Worm (Caenorhabditis elegans) whole organism, L4 larva: ENCODE measurements around the gene Y39A1A.20.

Experiments
- F10B5.3 ChIP-seq: sonication (generic microtip); optimal IDR thresholded peaks from 2 replicates; lab custom pipeline; 2016; ENCODE audit warnings: mild to moderate bottlenecking, missing genetic modification characterization, missing compliant biosample characterization
- F26F4.8 ChIP-seq: fragments of 200-800 bp; sonication (Bioruptor generic); conservative IDR thresholded peaks from 2 replicates; pipeline ENCODE4 v1.3.6; 2022; ENCODE audit warnings: missing genetic modification characterization, missing compliant biosample characterization
- F37D6.2 ChIP-seq: sonication (generic microtip); optimal IDR thresholded peaks from 2 replicates; lab custom pipeline; 2016; ENCODE audit warnings: mild to moderate bottlenecking, missing genetic modification characterization, missing compliant biosample characterization
- F44E2.7 ChIP-seq: fragments of 200-800 bp; sonication (Bioruptor generic); IDR thresholded peaks from 2 replicates; pipeline ENCODE4 v2.1.2; 2022; ENCODE audit warnings: missing genetic modification characterization, missing compliant biosample characterization
- F49E8.2 ChIP-seq: sonication (generic microtip); optimal IDR thresholded peaks from 2 replicates; lab custom pipeline; 2016; ENCODE audit warnings: missing compliant biosample characterization, mild to moderate bottlenecking, missing genetic modification characterization, borderline replicate concordance
- T26A8.4 ChIP-seq: fragments of 200-800 bp; sonication (Bioruptor generic); IDR thresholded peaks from 2 replicates; pipeline ENCODE4 v1.3.6; 2022; ENCODE audit warnings: missing genetic modification characterization, missing compliant biosample characterization
- aha-1 ChIP-seq: fragments of 150-350 bp; peaks from one replicate; lab custom pipeline; 2014; ENCODE audit warnings: missing biosample characterization, missing genetic modification characterization
- aly-2 ChIP-seq: sonication (generic microtip); optimal IDR thresholded peaks from 2 replicates; lab custom pipeline; 2018; ENCODE audit warnings: missing biosample characterization, missing genetic modification characterization
- ama-1 ChIP-seq: fragments of 150-350 bp; optimal IDR thresholded peaks from 2 replicates; lab custom pipeline; 2014; ENCODE audit warnings: inconsistent platforms, mixed read lengths
- ceh-20 ChIP-seq: fragments of 200-800 bp; sonication (Bioruptor generic); IDR thresholded peaks from 2 replicates; pipeline ENCODE4 v1.3.6; 2022; ENCODE audit warnings: missing genetic modification reagents, missing genetic modification characterization, missing compliant biosample characterization
- ceh-28 ChIP-seq: fragments of 150-350 bp; optimal IDR thresholded peaks from 2 replicates; lab custom pipeline; 2014; ENCODE audit warnings: missing biosample characterization, missing genetic modification reagents, missing genetic modification characterization
- ceh-32 ChIP-seq: sonication (generic microtip); optimal IDR thresholded peaks from 2 replicates; lab custom pipeline; 2016; ENCODE audit warnings: mild to moderate bottlenecking, missing genetic modification characterization, missing compliant biosample characterization; ENCODE audit not compliant: poor library complexity
- ceh-82 ChIP-seq: sonication (generic microtip); optimal IDR thresholded peaks from 2 replicates; lab custom pipeline; 2017; ENCODE audit warnings: missing biosample characterization, missing genetic modification characterization
- ces-1 ChIP-seq: fragments of 150-350 bp; sonication (generic microtip); optimal IDR thresholded peaks from 4 replicates; lab custom pipeline; 2014; ENCODE audit warnings: missing biosample characterization, missing genetic modification reagents, missing genetic modification characterization
- ctbp-1 ChIP-seq: fragments of 200-800 bp; sonication (Bioruptor generic); IDR thresholded peaks from 2 replicates; pipeline ENCODE4 v1.3.6; 2022; ENCODE audit warnings: missing genetic modification reagents, missing genetic modification characterization, missing compliant biosample characterization
- daf-16 ChIP-seq, 3 experiments: sonication (generic microtip); optimal IDR thresholded peaks; 2 replicates each; lab custom pipeline; 2016 to 2017; ENCODE audit warnings: missing genetic modification characterization in 3 of 3, missing genetic modification reagents in 3 of 3, mild to moderate bottlenecking in 2 of 3, missing compliant biosample characterization in 2 of 3, missing biosample characterization in 1 of 3, moderate library complexity in 1 of 3
- daf-19 ChIP-seq: fragments of 200-800 bp; sonication (Bioruptor generic); conservative IDR thresholded peaks from 2 replicates; pipeline ENCODE4 v1.3.6; 2022; ENCODE audit warnings: missing genetic modification characterization, missing compliant biosample characterization
- dmd-6 ChIP-seq: fragments of 200-800 bp; sonication (Bioruptor generic); IDR thresholded peaks from 2 replicates; pipeline ENCODE4 v1.3.6; 2022; ENCODE audit warnings: missing genetic modification reagents, missing genetic modification characterization, missing compliant biosample characterization
- dmd-8 ChIP-seq: fragments of 200-800 bp; sonication (Bioruptor generic); IDR thresholded peaks from 2 replicates; pipeline ENCODE4 v1.3.6; 2022; ENCODE audit warnings: missing genetic modification characterization, missing compliant biosample characterization
- dpl-1 ChIP-seq: fragments of 150-350 bp; optimal IDR thresholded peaks from 2 replicates; lab custom pipeline; 2014; ENCODE audit warnings: missing biosample characterization, missing genetic modification reagents, missing genetic modification characterization
- dve-1 ChIP-seq: sonication (generic microtip); optimal IDR thresholded peaks from 2 replicates; lab custom pipeline; 2017; ENCODE audit warnings: antibody characterized with exemption, mild to moderate bottlenecking, missing genetic modification characterization, missing compliant biosample characterization; ENCODE audit not compliant: insufficient read depth
- egl-43 ChIP-seq: fragments of 200-800 bp; sonication (Bioruptor generic); IDR thresholded peaks from 2 replicates; pipeline ENCODE4 v1.3.6; 2022; ENCODE audit warnings: missing genetic modification reagents, missing genetic modification characterization, missing compliant biosample characterization
- fkh-10 ChIP-seq: fragments of 150-350 bp; optimal IDR thresholded peaks from 2 replicates; lab custom pipeline; 2014; ENCODE audit warnings: missing biosample characterization, missing genetic modification reagents, missing genetic modification characterization
- gei-8 ChIP-seq: fragments of 200-800 bp; sonication (Bioruptor generic); optimal IDR thresholded peaks from 2 replicates; lab custom pipeline; 2018; ENCODE audit warnings: mild to moderate bottlenecking, missing genetic modification characterization, missing compliant biosample characterization
- hif-1 ChIP-seq, 2 experiments: sonication (generic microtip); optimal IDR thresholded peaks; 2 replicates each; lab custom pipeline; 2016 to 2017; ENCODE audit warnings: missing compliant biosample characterization in 2 of 2, missing genetic modification characterization in 2 of 2, missing genetic modification reagents in 2 of 2, missing genotype in 2 of 2, mild to moderate bottlenecking in 1 of 2
- hlh-11 ChIP-seq: fragments of 200-800 bp; sonication (Bioruptor generic); optimal IDR thresholded peaks from 2 replicates; lab custom pipeline; 2018; ENCODE audit warnings: mild to moderate bottlenecking, missing genetic modification characterization, missing compliant biosample characterization
- hmg-1.1 ChIP-seq: fragments of 200-800 bp; sonication (Bioruptor generic); IDR thresholded peaks from 2 replicates; pipeline ENCODE4 v1.3.6; 2022; ENCODE audit warnings: missing genetic modification reagents, missing genetic modification characterization, missing compliant biosample characterization
- jun-1 ChIP-seq: fragments of 150-350 bp; optimal IDR thresholded peaks from 2 replicates; lab custom pipeline; 2014; ENCODE audit warnings: missing biosample characterization, missing genetic modification reagents, missing genetic modification characterization
- lim-7 ChIP-seq: fragments of 200-800 bp; sonication (Bioruptor generic); IDR thresholded peaks from 2 replicates; pipeline ENCODE4 v1.3.6; 2022; ENCODE audit warnings: missing genetic modification characterization, missing compliant biosample characterization
- lin-15B ChIP-seq: fragments of 150-350 bp; sonication (generic microtip); optimal IDR thresholded peaks from 3 replicates; lab custom pipeline; 2014; ENCODE audit warnings: missing biosample characterization, missing genetic modification characterization
- lin-38 ChIP-seq: fragments of 200-800 bp; sonication (Bioruptor generic); IDR thresholded peaks from 2 replicates; pipeline ENCODE4 v1.3.6; 2022; ENCODE audit warnings: missing genetic modification reagents, missing genetic modification characterization, missing compliant biosample characterization
- lin-39 ChIP-seq: fragments of 150-350 bp; optimal IDR thresholded peaks from 2 replicates; lab custom pipeline; 2014; ENCODE audit warnings: missing biosample characterization, missing genetic modification reagents, missing genetic modification characterization
- mdt-29 ChIP-seq: fragments of 200-800 bp; sonication (Bioruptor generic); IDR thresholded peaks from 2 replicates; pipeline ENCODE4 v1.3.6; 2022; ENCODE audit warnings: missing genetic modification reagents, missing genetic modification characterization, missing compliant biosample characterization
- mep-1 ChIP-seq: fragments of 150-350 bp; sonication (generic microtip); optimal IDR thresholded peaks from 3 replicates; lab custom pipeline; 2014; ENCODE audit warnings: missing biosample characterization, missing genetic modification characterization
- nhr-10 ChIP-seq: fragments of 150-350 bp; optimal IDR thresholded peaks from 2 replicates; lab custom pipeline; 2014; ENCODE audit warnings: missing biosample characterization, missing genetic modification characterization
- nhr-11 ChIP-seq: fragments of 150-350 bp; optimal IDR thresholded peaks from 2 replicates; lab custom pipeline; 2014; ENCODE audit warnings: missing biosample characterization, missing genetic modification characterization
- nhr-237 ChIP-seq: sonication (generic microtip); optimal IDR thresholded peaks from 2 replicates; lab custom pipeline; 2017; ENCODE audit warnings: missing biosample characterization, missing genetic modification characterization
- nhr-48 ChIP-seq: sonication (generic microtip); optimal IDR thresholded peaks from 2 replicates; lab custom pipeline; 2016; ENCODE audit warnings: mild to moderate bottlenecking, missing genetic modification characterization, missing compliant biosample characterization
- nhr-6 ChIP-seq: fragments of 150-350 bp; optimal IDR thresholded peaks from 2 replicates; lab custom pipeline; 2014; ENCODE audit warnings: missing biosample characterization, missing genetic modification characterization
- pha-4 ChIP-seq, 2 experiments: fragments of 150-350 bp in 1 of 2; fragments of 200-800 bp in 1 of 2; sonication (Bioruptor generic) in 1 of 2; IDR thresholded peaks in 1 of 2; optimal IDR thresholded peaks in 1 of 2; 2 replicates each; pipeline versions ENCODE4 v1.3.6 to Lab custom; 2014 to 2022; ENCODE audit warnings: missing genetic modification characterization in 2 of 2, missing genetic modification reagents in 2 of 2, missing biosample characterization in 1 of 2, missing compliant biosample characterization in 1 of 2
- pqm-1 ChIP-seq: sonication (generic microtip); optimal IDR thresholded peaks from 2 replicates; lab custom pipeline; 2017; ENCODE audit warnings: missing biosample characterization, missing genetic modification characterization
- set-16 ChIP-seq: fragments of 200-800 bp; sonication (Bioruptor generic); IDR thresholded peaks from 2 replicates; pipeline ENCODE4 v1.3.6; 2022; ENCODE audit warnings: missing genetic modification reagents, missing genetic modification characterization, missing compliant biosample characterization
- skn-1 ChIP-seq: fragments of 150-350 bp; optimal IDR thresholded peaks from 2 replicates; lab custom pipeline; 2014; ENCODE audit warnings: missing biosample characterization, missing genetic modification characterization
- snpc-4 ChIP-seq: fragments of 150-350 bp; optimal IDR thresholded peaks from 2 replicates; lab custom pipeline; 2014; ENCODE audit warnings: missing biosample characterization, missing genetic modification characterization
- tra-1 ChIP-seq: fragments of 200-800 bp; sonication (Bioruptor generic); IDR thresholded peaks from 2 replicates; pipeline ENCODE4 v1.3.6; 2022; ENCODE audit warnings: missing genetic modification reagents, missing genetic modification characterization, missing compliant biosample characterization
- unc-130 ChIP-seq: sonication (generic microtip); optimal IDR thresholded peaks from 2 replicates; lab custom pipeline; 2016; ENCODE audit warnings: missing genetic modification reagents, missing genetic modification characterization, missing compliant biosample characterization
- unc-39 ChIP-seq: sonication (generic microtip); optimal IDR thresholded peaks from 2 replicates; lab custom pipeline; 2017; ENCODE audit warnings: missing biosample characterization, missing genetic modification characterization
- vab-7 ChIP-seq: fragments of 200-800 bp; sonication (Bioruptor generic); IDR thresholded peaks from 2 replicates; pipeline ENCODE4 v1.3.6; 2022; ENCODE audit warnings: missing genetic modification reagents, missing genetic modification characterization, missing compliant biosample characterization
- zfp-3 ChIP-seq: fragments of 200-800 bp; sonication (Bioruptor generic); conservative IDR thresholded peaks from 2 replicates; pipeline ENCODE4 v1.3.6; 2022; ENCODE audit warnings: missing genetic modification reagents, missing genetic modification characterization, missing compliant biosample characterization
- zip-2 ChIP-seq: fragments of 150-350 bp; optimal IDR thresholded peaks from 2 replicates; lab custom pipeline; 2014; ENCODE audit warnings: missing biosample characterization, missing genetic modification characterization
- ztf-7 ChIP-seq: fragments of 150-350 bp; optimal IDR thresholded peaks from 2 replicates; lab custom pipeline; 2014; ENCODE audit warnings: missing biosample characterization, missing genetic modification characterization

Y39A1A.20 gene

ce11 chrIII:10706972-10707438, 6.6 kb upstream of the Y39A1A.20 start, which contains the start of the genes Y39A1A.21 and Y39A1A.22 (continued):
- peak; percentile 86 for TF ChIP-seq dve-1 (tag; lab: Kevin White, UChicago)
- TF ChIP-seq ceh-82 (tag; lab: Kevin White, UChicago), result no peak
- TF ChIP-seq lin-39 (tag; lab: Kevin White, UChicago), result no peak
- peak; percentile 86 for TF ChIP-seq T26A8.4
- TF ChIP-seq tra-1 (GFP tag; lab: Robert Waterston, UW), result peak; percentile 61; the same call in 1 of the 2 replicates
- no peak for TF ChIP-seq vab-7 (GFP tag; lab: Robert Waterston, UW)
- no peak for TF ChIP-seq nhr-237 (tag; lab: Kevin White, UChicago)
- TF ChIP-seq daf-19 (GFP tag; lab: Robert Waterston, UW), result 0 out of 2 replicates have a peak, but pooled peaks have one; percentile 28
- TF ChIP-seq ces-1 (GFP tag; lab: Kevin White, UChicago), result no peak
- peak; percentile 18 for TF ChIP-seq pqm-1 (tag; lab: Kevin White, UChicago)
- peak; percentile 38 for TF ChIP-seq jun-1 (tag; lab: Kevin White, UChicago)
- TF ChIP-seq dpl-1 (GFP tag; lab: Kevin White, UChicago), result peak; percentile 78
- TF ChIP-seq set-16, result no peak
- TF ChIP-seq egl-43 (GFP tag; lab: Robert Waterston, UW), result peak; percentile 71
- no peak for TF ChIP-seq nhr-10 (tag; lab: Kevin White, UChicago)
- TF ChIP-seq hlh-11 (tag; lab: Kevin White, UChicago), result peak; percentile 80
- TF ChIP-seq pha-4 (GFP tag; IDR thresholded peaks at IDR 0.05; lab: Robert Waterston, UW), result 0 out of 2 replicates have a peak, but pooled peaks have one; percentile 45
- no peak for TF ChIP-seq pha-4 (tag; optimal IDR thresholded peaks at IDR 0.05; lab: Kevin White, UChicago)
- no peak for TF ChIP-seq aly-2
- peak in 1 of 2 experiments; percentile 60 for TF ChIP-seq hif-1 (tag; optimal IDR thresholded peaks at IDR 0.05; lab: Kevin White, UChicago)
- TF ChIP-seq ztf-7 (tag; lab: Kevin White, UChicago), result peak; percentile 53
- no peak for TF ChIP-seq lim-7 (GFP tag; lab: Robert Waterston, UW)
- TF ChIP-seq zfp-3 (GFP tag; lab: Robert Waterston, UW), result no peak
- TF ChIP-seq unc-130 (GFP tag; lab: Kevin White, UChicago), result peak; percentile 8
- TF ChIP-seq F10B5.3 (tag; lab: Kevin White, UChicago), result peak; percentile 23
- peak; percentile 72 for TF ChIP-seq hmg-1.1
- 0 out of 2 replicates have a peak, but pooled peaks have one; percentile 30 for TF ChIP-seq ctbp-1 (GFP tag; lab: Robert Waterston, UW)
- no peak for TF ChIP-seq ceh-32 (tag; lab: Kevin White, UChicago)
- TF ChIP-seq gei-8 (GFP tag; lab: Kevin White, UChicago), result no peak
- TF ChIP-seq nhr-11 (tag; lab: Kevin White, UChicago), result peak; percentile 70
- TF ChIP-seq F37D6.2, result peak; percentile 58
- peak; percentile 27 for TF ChIP-seq F49E8.2 (tag; lab: Kevin White, UChicago)
- peak; percentile 63; the same call in 1 of the 2 replicates for TF ChIP-seq ceh-20 (GFP tag; lab: Robert Waterston, UW)
- TF ChIP-seq nhr-6, result peak; percentile 68
- no peak for TF ChIP-seq F26F4.8 (GFP tag; lab: Robert Waterston, UW)
- peak; percentile 81 for TF ChIP-seq mep-1 (tag; lab: Kevin White, UChicago)
- peak; percentile 31 for TF ChIP-seq zip-2 (tag; lab: Kevin White, UChicago)
- no peak for TF ChIP-seq ceh-28 (tag; lab: Kevin White, UChicago)
- TF ChIP-seq dmd-6 (GFP tag; lab: Robert Waterston, UW), result peak; percentile 80
- TF ChIP-seq fkh-10 (GFP tag; lab: Kevin White, UChicago), result peak; percentile 33
- peak; percentile 62 for TF ChIP-seq nhr-48 (tag; lab: Kevin White, UChicago)
- no peak for TF ChIP-seq ama-1 (lab: Kevin White, UChicago)
- TF ChIP-seq dmd-8, result no peak
- no peak for TF ChIP-seq F44E2.7
- TF ChIP-seq unc-39, result no peak
- TF ChIP-seq skn-1 (tag; lab: Kevin White, UChicago), result no peak
- peak; percentile 43; the same call in 1 of the 2 replicates for TF ChIP-seq mdt-29 (GFP tag; lab: Robert Waterston, UW)
- TF ChIP-seq lin-15B, result no peak
- peak; percentile 7 to 50 for TF ChIP-seq daf-16 (GFP tag; optimal IDR thresholded peaks at IDR 0.05; lab: Kevin White, UChicago)
- TF ChIP-seq daf-16 (tag; optimal IDR thresholded peaks at IDR 0.05; lab: Kevin White, UChicago), result peak; percentile 60
- no peak for TF ChIP-seq aha-1
- no peak for TF ChIP-seq snpc-4 (tag; lab: Kevin White, UChicago)
- TF ChIP-seq lin-38 (GFP tag; lab: Robert Waterston, UW), result peak; percentile 87
